Worm (Caenorhabditis elegans): ENCODE data around the gene ttyh-1.

DNA sequence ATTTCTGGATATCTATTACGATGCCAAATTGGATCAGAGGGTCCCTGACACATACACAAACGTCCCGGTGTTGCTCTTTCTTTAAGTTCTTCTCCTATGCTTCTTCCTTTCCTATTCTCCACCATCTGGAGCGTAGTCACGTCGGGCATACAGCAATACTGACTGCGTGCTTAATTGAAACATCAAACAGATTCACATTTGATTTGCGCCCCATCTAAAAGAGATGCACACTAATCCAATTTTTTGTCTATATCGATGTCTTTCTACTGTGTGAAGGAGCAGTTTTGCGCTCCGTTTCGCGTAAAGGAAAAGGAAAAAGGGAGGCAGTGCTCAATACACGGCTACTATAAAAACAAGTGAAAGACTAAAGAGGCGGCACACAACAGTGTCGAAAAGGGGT lies 39.8 kb upstream of the ttyh-1 start:
- TF ChIP-seq nhr-76 (tag; optimal IDR thresholded peaks at IDR 0.05) (no peak), ceh-43 (GFP tag; optimal IDR thresholded peaks at IDR 0.05) (no peak), elt-1 (tag; optimal IDR thresholded peaks at IDR 0.05; ENCODE audit: borderline replicate concordance, insufficient read depth) (no peak), mab-5 (tag; optimal IDR thresholded peaks at IDR 0.05) (no peak), nhr-237 (tag; optimal IDR thresholded peaks at IDR 0.05) (no peak)

All from whole organism, mixed stage, embryonic.